Worm (Caenorhabditis elegans) whole organism, L3 larva: ENCODE results near the gene kvs-3.

Experiments
- R02D3.7 ChIP-seq: fragments of 150-350 bp; optimal IDR thresholded peaks from 2 replicates; lab custom pipeline; 2014; ENCODE audit warnings: missing biosample characterization, missing genetic modification characterization
- aly-2 ChIP-seq: fragments of 150-350 bp; optimal IDR thresholded peaks from 2 replicates; lab custom pipeline; 2014; ENCODE audit warnings: missing biosample characterization, missing genetic modification characterization
- egl-5 ChIP-seq: fragments of 150-350 bp; optimal IDR thresholded peaks from 2 replicates; lab custom pipeline; 2017; ENCODE audit warnings: missing biosample characterization, missing genetic modification reagents, missing genetic modification characterization, inconsistent platforms
- elt-1 ChIP-seq: fragments of 150-350 bp; optimal IDR thresholded peaks from 2 replicates; lab custom pipeline; 2014; ENCODE audit warnings: missing biosample characterization, missing genetic modification characterization
- elt-3 ChIP-seq, 3 experiments: fragments of 150-350 bp in 1 of 3; sonication (generic microtip) in 2 of 3; optimal IDR thresholded peaks; 2 replicates in 2 of 3; 4 replicates in 1 of 3; lab custom pipeline; 2014 to 2017; ENCODE audit warnings: missing biosample characterization in 3 of 3, missing genetic modification characterization in 3 of 3
- jun-1 ChIP-seq: fragments of 150-350 bp; optimal IDR thresholded peaks from 2 replicates; lab custom pipeline; 2014; ENCODE audit warnings: missing biosample characterization, missing genetic modification reagents, missing genetic modification characterization
- nhr-11 ChIP-seq: fragments of 150-350 bp; optimal IDR thresholded peaks from 2 replicates; lab custom pipeline; 2014; ENCODE audit warnings: missing biosample characterization, missing genetic modification characterization
- nhr-25 ChIP-seq: sonication (generic microtip); optimal IDR thresholded peaks from 2 replicates; lab custom pipeline; 2017; ENCODE audit warnings: missing biosample characterization, missing genetic modification characterization
- nhr-43 ChIP-seq: sonication (generic microtip); optimal IDR thresholded peaks from 2 replicates; lab custom pipeline; 2016; ENCODE audit warnings: mild to moderate bottlenecking, missing genetic modification characterization, missing compliant biosample characterization; ENCODE audit not compliant: poor library complexity, severe bottlenecking
- sea-2 ChIP-seq: fragments of 150-350 bp; sonication (generic microtip); optimal IDR thresholded peaks from 4 replicates; lab custom pipeline; 2014; ENCODE audit warnings: missing biosample characterization, missing genetic modification reagents, missing genetic modification characterization
- skn-1 ChIP-seq: fragments of 150-350 bp; optimal IDR thresholded peaks from 2 replicates; lab custom pipeline; 2014; ENCODE audit warnings: missing biosample characterization, missing genetic modification characterization
- tbx-2 ChIP-seq: sonication (generic microtip); optimal IDR thresholded peaks from 2 replicates; lab custom pipeline; 2016; ENCODE audit warnings: mild to moderate bottlenecking, missing genetic modification characterization, missing compliant biosample characterization

DNA sequence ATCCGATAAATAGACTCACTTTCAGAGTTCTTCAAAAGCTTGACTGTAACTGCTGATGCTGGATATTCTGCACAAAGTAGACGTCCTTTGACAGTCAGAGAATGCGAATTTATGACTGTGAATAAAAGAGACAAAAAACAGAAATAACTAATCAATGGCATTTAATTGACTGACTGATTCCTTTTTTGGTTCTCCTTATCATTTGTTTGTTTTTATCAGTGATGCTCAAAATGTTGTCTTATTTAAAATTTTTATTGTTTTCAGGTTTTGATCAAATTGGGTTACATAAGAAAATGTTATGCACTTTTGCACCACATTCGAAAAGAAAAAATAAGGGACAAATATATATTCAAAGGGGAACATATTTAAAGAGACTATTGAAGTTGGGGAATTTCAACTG lies 38.2 kb downstream of the kvs-3 start, which contains the start of gene ttr-49:
- TF ChIP-seq R02D3.7 (tag; lab: Kevin White, UChicago), result no peak
- no peak for TF ChIP-seq tbx-2 (tag; lab: Kevin White, UChicago)
- TF ChIP-seq elt-3 (tag; optimal IDR thresholded peaks at IDR 0.05; lab: Kevin White, UChicago), result no peak
- TF ChIP-seq aly-2 (tag; lab: Kevin White, UChicago), result no peak
- TF ChIP-seq jun-1 (tag; lab: Kevin White, UChicago), result no peak
- TF ChIP-seq egl-5 (tag; lab: Kevin White, UChicago), result no peak
- TF ChIP-seq sea-2 (GFP tag; lab: Kevin White, UChicago), result no peak
- TF ChIP-seq nhr-25 (tag; lab: Kevin White, UChicago), result no peak
- TF ChIP-seq elt-1 (tag; lab: Kevin White, UChicago), result no peak
- no peak for TF ChIP-seq skn-1
- TF ChIP-seq nhr-11, result no peak
- TF ChIP-seq nhr-43 (tag; lab: Kevin White, UChicago), result no peak
